Fruit fly (Drosophila melanogaster): Measurements from ENCODE around the gene nSyb.

dm6 chr3L:1667423-1667822, 29.9 kb upstream of the nSyb start:
- TF ChIP-seq Blimp-1 (GFP tag; optimal IDR thresholded peaks at IDR 0.05) (no peak), CG15336 (GFP tag; IDR thresholded peaks at IDR 0.05) (no peak), CG8319 (GFP tag; optimal IDR thresholded peaks at IDR 0.05) (no peak), CG7368 (GFP tag; optimal IDR thresholded peaks at IDR 0.05) (no peak), ss (GFP tag; optimal IDR thresholded peaks at IDR 0.05) (no peak), Sox102F (GFP tag; optimal IDR thresholded peaks at IDR 0.05) (no peak), fd59A (GFP tag; optimal IDR thresholded peaks at IDR 0.05) (no peak), dsx (GFP tag; optimal IDR thresholded peaks at IDR 0.05; ENCODE audit: poor library complexity, severe bottlenecking) (no peak), net (GFP tag; optimal IDR thresholded peaks at IDR 0.05) (no peak), CG3919 (GFP tag; optimal IDR thresholded peaks at IDR 0.05) (no peak), spab (GFP tag; optimal IDR thresholded peaks at IDR 0.05) (no peak)

All from whole organism, prepupa.